Fruit fly (Drosophila melanogaster): Measurements from ENCODE around the gene Eig71Eh.

DNA sequence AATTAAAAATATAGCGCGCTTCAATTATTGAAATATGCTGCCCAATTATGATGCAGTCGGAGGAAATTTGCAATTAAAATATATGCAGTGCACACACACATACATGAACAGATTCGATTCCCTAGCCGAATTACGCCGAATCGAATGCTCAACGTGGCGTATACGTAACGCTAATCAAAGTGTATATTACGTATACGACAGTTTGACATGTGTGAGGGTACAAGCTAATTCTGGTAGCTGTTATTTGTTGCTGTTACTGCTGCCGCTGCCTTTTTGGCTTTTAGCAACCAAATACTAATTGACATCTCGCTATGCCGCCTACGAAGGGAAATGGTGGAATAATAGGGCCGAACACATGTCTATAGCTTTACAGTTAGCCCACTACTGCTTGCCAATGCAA lies 31.9 kb downstream of the Eig71Eh start:
- no peak for TF ChIP-seq Hr96 (GFP tag; optimal IDR thresholded peaks at IDR 0.05)
- no peak for TF ChIP-seq CG33017 (tag; optimal IDR thresholded peaks at IDR 0.05)
- no peak for TF ChIP-seq CG5204 (GFP tag; optimal IDR thresholded peaks at IDR 0.05)
- no peak for TF ChIP-seq pad (GFP tag; optimal IDR thresholded peaks at IDR 0.05)
- TF ChIP-seq CG11617 (GFP tag; optimal IDR thresholded peaks at IDR 0.05), result no peak
- no peak for TF ChIP-seq cic (GFP tag; optimal IDR thresholded peaks at IDR 0.05)
- TF ChIP-seq CG1620 (GFP tag; optimal IDR thresholded peaks at IDR 0.05), result no peak
- TF ChIP-seq ovo (GFP tag; optimal IDR thresholded peaks at IDR 0.05), result no peak
- no peak for TF ChIP-seq Clk (GFP tag; optimal IDR thresholded peaks at IDR 0.05)
- TF ChIP-seq CG7045 (GFP tag; optimal IDR thresholded peaks at IDR 0.05), result no peak
- TF ChIP-seq tj (GFP tag; optimal IDR thresholded peaks at IDR 0.05), result no peak
- TF ChIP-seq CG14711 (tag; optimal IDR thresholded peaks at IDR 0.05), result no peak
- TF ChIP-seq Mnt (GFP tag; optimal IDR thresholded peaks at IDR 0.05), result no peak
